Worm (Caenorhabditis elegans) whole organism, late embryonic: ENCODE results near the gene flp-27.

Experiments used
- hlh-13 ChIP-seq: fragments of 200-800 bp; sonication (Bioruptor generic); optimal IDR thresholded peaks from 2 replicates; lab custom pipeline; 2018; ENCODE audit warnings: mild to moderate bottlenecking, missing genetic modification characterization, missing compliant biosample characterization
- tbx-7 ChIP-seq: sonication (generic microtip); optimal IDR thresholded peaks from 2 replicates; lab custom pipeline; 2016; ENCODE audit warnings: missing genotype, missing genetic modification characterization, missing compliant biosample characterization

DNA sequence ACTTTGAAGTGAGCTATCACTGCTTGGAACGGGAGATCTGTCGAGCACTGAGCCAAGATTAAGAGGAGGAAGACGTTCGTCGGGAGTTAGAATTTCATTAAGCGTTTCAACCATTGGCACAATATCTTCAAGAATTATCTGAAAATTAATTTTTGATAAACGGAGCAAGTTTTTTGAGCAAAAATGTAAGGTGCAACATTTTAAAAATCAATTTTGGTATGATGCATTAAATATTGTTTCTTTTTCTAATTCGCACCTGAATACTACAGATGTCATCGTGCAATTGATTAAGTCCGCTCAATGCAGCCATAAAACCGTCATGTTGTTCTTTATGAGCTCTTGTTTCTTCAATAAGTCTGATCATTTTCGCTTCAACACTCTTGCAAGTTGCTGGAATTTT is 32.5 kb upstream of the flp-27 start, which contains the start of gene ddl-1:
- TF ChIP-seq tbx-7 (no peak), hlh-13 (GFP tag; lab: Kevin White, UChicago) (no peak)
